Worm (Caenorhabditis elegans) whole organism, young adult: ENCODE results near the gene ckc-1.

Source experiments
- B0019.2 ChIP-seq: fragments of 200-800 bp; sonication (Bioruptor generic); conservative IDR thresholded peaks from 2 replicates; pipeline ENCODE4 v1.3.6; 2022; ENCODE audit warnings: missing genetic modification reagents, missing genetic modification characterization, missing compliant biosample characterization
- B0261.1 ChIP-seq: sonication (generic microtip); optimal IDR thresholded peaks from 2 replicates; lab custom pipeline; 2016; ENCODE audit warnings: mild to moderate bottlenecking, missing genetic modification characterization, moderate library complexity, missing compliant biosample characterization
- B0336.3 ChIP-seq: fragments of 200-800 bp; sonication (Bioruptor generic); IDR thresholded peaks from 2 replicates; pipeline ENCODE4 v1.3.6; 2022; ENCODE audit warnings: missing genetic modification characterization, missing compliant biosample characterization
- C17E4.6 ChIP-seq: fragments of 200-800 bp; sonication (Bioruptor generic); IDR thresholded peaks from 2 replicates; pipeline ENCODE4 v1.3.6; 2022; ENCODE audit warnings: missing genetic modification reagents, missing genetic modification characterization, missing compliant biosample characterization
- D2030.7 ChIP-seq: fragments of 200-800 bp; sonication (Bioruptor generic); IDR thresholded peaks from 2 replicates; pipeline ENCODE4 v1.3.6; 2022; ENCODE audit warnings: missing genetic modification reagents, missing genetic modification characterization, missing compliant biosample characterization
- F10E7.11 ChIP-seq: sonication (generic microtip); optimal IDR thresholded peaks from 2 replicates; lab custom pipeline; 2017; ENCODE audit warnings: mild to moderate bottlenecking, missing genetic modification characterization, moderate library complexity, missing compliant biosample characterization
- F23B12.7 ChIP-seq: sonication (generic microtip); optimal IDR thresholded peaks from 2 replicates; lab custom pipeline; 2017; ENCODE audit warnings: missing genetic modification characterization, mild to moderate bottlenecking, missing compliant biosample characterization, antibody characterized with exemption, moderate library complexity; ENCODE audit not compliant: insufficient read depth
- F37B4.10 ChIP-seq: fragments of 200-800 bp; sonication (Bioruptor generic); IDR thresholded peaks from 2 replicates; pipeline ENCODE4 v1.3.6; 2022; ENCODE audit warnings: missing genetic modification characterization, missing compliant biosample characterization
- T26A5.8 ChIP-seq: sonication (generic microtip); optimal IDR thresholded peaks from 2 replicates; lab custom pipeline; 2016; ENCODE audit warnings: missing genetic modification characterization, missing compliant biosample characterization
- Y53F4B.3 ChIP-seq: fragments of 200-800 bp; sonication (Bioruptor generic); IDR thresholded peaks from 2 replicates; pipeline ENCODE4 v1.3.6; 2022; ENCODE audit warnings: missing genetic modification reagents, missing genetic modification characterization, missing compliant biosample characterization
- Y53G8AR.9 ChIP-seq: fragments of 200-800 bp; sonication (Bioruptor generic); conservative IDR thresholded peaks from 2 replicates; pipeline ENCODE4 v1.3.6; 2022; ENCODE audit warnings: missing genetic modification reagents, missing genetic modification characterization, missing compliant biosample characterization
- Y56A3A.18 ChIP-seq: fragments of 200-800 bp; sonication (Bioruptor generic); IDR thresholded peaks from 2 replicates; pipeline ENCODE4 v1.3.6; 2022; ENCODE audit warnings: missing genetic modification reagents, missing genetic modification characterization, missing compliant biosample characterization
- ama-1 ChIP-seq, 3 experiments: fragments of 150-350 bp in 1 of 3; sonication (generic microtip) in 2 of 3; optimal IDR thresholded peaks; 2 replicates each; lab custom pipeline; 2014 to 2018; ENCODE audit warnings: missing biosample characterization in 2 of 3, missing genetic modification characterization in 2 of 3, missing genetic modification reagents in 2 of 3
- aptf-3 ChIP-seq: fragments of 200-800 bp; sonication (Bioruptor generic); IDR thresholded peaks from 2 replicates; pipeline ENCODE4 v1.3.6; 2022; ENCODE audit warnings: missing genetic modification characterization, missing compliant biosample characterization
- athp-1 ChIP-seq: sonication (generic microtip); optimal IDR thresholded peaks from 2 replicates; lab custom pipeline; 2017; ENCODE audit warnings: mild to moderate bottlenecking, missing genetic modification characterization, missing compliant biosample characterization
- attf-3 ChIP-seq: fragments of 200-800 bp; sonication (Bioruptor generic); conservative IDR thresholded peaks from 2 replicates; pipeline ENCODE4 v1.3.6; 2022; ENCODE audit warnings: missing genetic modification reagents, missing genetic modification characterization, missing compliant biosample characterization
- attf-5 ChIP-seq: fragments of 200-800 bp; sonication (Bioruptor generic); optimal IDR thresholded peaks from 2 replicates; lab custom pipeline; 2018; ENCODE audit warnings: mild to moderate bottlenecking, missing genetic modification characterization, missing compliant biosample characterization
- ccch-3 ChIP-seq: fragments of 200-800 bp; sonication (Bioruptor generic); optimal IDR thresholded peaks from 2 replicates; lab custom pipeline; 2018; ENCODE audit warnings: mild to moderate bottlenecking, missing genetic modification characterization, missing compliant biosample characterization
- ceh-27 ChIP-seq: fragments of 200-800 bp; sonication (Bioruptor generic); optimal IDR thresholded peaks from 2 replicates; lab custom pipeline; 2018; ENCODE audit warnings: mild to moderate bottlenecking, missing genetic modification characterization, moderate library complexity, missing compliant biosample characterization
- ceh-40 ChIP-seq: fragments of 200-800 bp; sonication (Bioruptor generic); IDR thresholded peaks from 2 replicates; pipeline ENCODE4 v1.3.6; 2022; ENCODE audit warnings: missing genetic modification characterization, missing compliant biosample characterization
- die-1 ChIP-seq: sonication (generic microtip); optimal IDR thresholded peaks from 2 replicates; lab custom pipeline; 2016; ENCODE audit warnings: missing genotype, mild to moderate bottlenecking, missing genetic modification characterization, missing compliant biosample characterization
- egl-44 ChIP-seq: fragments of 200-800 bp; sonication (Bioruptor generic); IDR thresholded peaks from 2 replicates; pipeline ENCODE4 v1.3.6; 2022; ENCODE audit warnings: missing genetic modification reagents, missing genetic modification characterization, missing compliant biosample characterization
- him-1 ChIP-seq: sonication (generic microtip); optimal IDR thresholded peaks from 2 replicates; lab custom pipeline; 2016; ENCODE audit warnings: missing genotype, missing genetic modification reagents, missing genetic modification characterization, missing compliant biosample characterization
- hlh-12 ChIP-seq: sonication (generic microtip); optimal IDR thresholded peaks from 2 replicates; lab custom pipeline; 2016; ENCODE audit warnings: missing genetic modification characterization, missing compliant biosample characterization
- hmg-1.2 ChIP-seq: fragments of 200-800 bp; sonication (Bioruptor generic); IDR thresholded peaks from 2 replicates; pipeline ENCODE4 v1.3.6; 2022; ENCODE audit warnings: missing genetic modification reagents, missing genetic modification characterization, missing compliant biosample characterization
- hmg-20 ChIP-seq: fragments of 200-800 bp; sonication (Bioruptor generic); IDR thresholded peaks from 2 replicates; pipeline ENCODE4 v1.3.6; 2022; ENCODE audit warnings: missing genetic modification reagents, missing genetic modification characterization, missing compliant biosample characterization
- lin-26 ChIP-seq: fragments of 200-800 bp; sonication (Bioruptor generic); IDR thresholded peaks from 2 replicates; pipeline ENCODE4 v1.3.6; 2022; ENCODE audit warnings: missing genetic modification reagents, missing genetic modification characterization, missing compliant biosample characterization
- lin-35 ChIP-seq, 3 experiments: fragments of 150-350 bp in 2 of 3; sonication (generic microtip) in 1 of 3; optimal IDR thresholded peaks; 2 replicates each; lab custom pipeline; 2014 to 2018; ENCODE audit warnings: missing biosample characterization in 3 of 3, missing genetic modification characterization in 3 of 3, missing genetic modification reagents in 3 of 3
- lsl-1 ChIP-seq: fragments of 200-800 bp; sonication (Bioruptor generic); optimal IDR thresholded peaks from 2 replicates; lab custom pipeline; 2018; ENCODE audit warnings: mild to moderate bottlenecking, missing genetic modification characterization, moderate library complexity, missing compliant biosample characterization
- nhr-120 ChIP-seq: fragments of 200-800 bp; sonication (Bioruptor generic); IDR thresholded peaks from 2 replicates; pipeline ENCODE4 v1.3.6; 2022; ENCODE audit warnings: missing genetic modification characterization, missing compliant biosample characterization
- nhr-80 ChIP-seq: sonication (generic microtip); optimal IDR thresholded peaks from 2 replicates; lab custom pipeline; 2016; ENCODE audit warnings: missing genetic modification characterization, missing compliant biosample characterization
- rec-8 ChIP-seq, 2 experiments: sonication (generic microtip); optimal IDR thresholded peaks; 2 replicates each; lab custom pipeline; 2016; ENCODE audit warnings: mild to moderate bottlenecking in 2 of 2, missing genetic modification characterization in 2 of 2, missing genetic modification reagents in 2 of 2, missing genotype in 2 of 2, missing biosample characterization in 1 of 2, missing compliant biosample characterization in 1 of 2, moderate library complexity in 1 of 2
- sea-2 ChIP-seq: fragments of 200-800 bp; sonication (Bioruptor generic); IDR thresholded peaks from 2 replicates; pipeline ENCODE4 v1.3.6; 2022; ENCODE audit warnings: missing genetic modification characterization, missing compliant biosample characterization
- snpc-1.1 ChIP-seq: sonication (generic microtip); optimal IDR thresholded peaks from 2 replicates; lab custom pipeline; 2017; ENCODE audit warnings: missing genetic modification characterization, mild to moderate bottlenecking, missing compliant biosample characterization, antibody characterized with exemption, moderate library complexity, missing genotype, missing genetic modification reagents; ENCODE audit not compliant: insufficient read depth
- tbp1 ChIP-seq: fragments of 200-800 bp; sonication (Bioruptor generic); optimal IDR thresholded peaks from 2 replicates; lab custom pipeline; 2018; ENCODE audit warnings: mild to moderate bottlenecking, missing genetic modification characterization, missing compliant biosample characterization
- tbx-9 ChIP-seq: sonication (generic microtip); optimal IDR thresholded peaks from 2 replicates; lab custom pipeline; 2016; ENCODE audit warnings: borderline replicate concordance, missing genetic modification characterization, inconsistent platforms, missing compliant biosample characterization
- zfh-2 ChIP-seq: fragments of 200-800 bp; sonication (Bioruptor generic); conservative IDR thresholded peaks from 2 replicates; pipeline ENCODE4 v1.3.6; 2022; ENCODE audit warnings: missing genetic modification reagents, missing genetic modification characterization, missing compliant biosample characterization
- ztf-22 ChIP-seq: fragments of 200-800 bp; sonication (Bioruptor generic); optimal IDR thresholded peaks from 2 replicates; lab custom pipeline; 2018; ENCODE audit warnings: mild to moderate bottlenecking, missing genetic modification characterization, moderate library complexity, missing compliant biosample characterization

The ckc-1 gene

ce11 chrX:3618842-3619241, 42.4 kb downstream of the ckc-1 start:
- no peak for TF ChIP-seq nhr-120
- TF ChIP-seq nhr-80 (tag; lab: Kevin White, UChicago): no peak
- no peak for TF ChIP-seq Y53G8AR.9 (GFP tag; lab: Robert Waterston, UW)
- TF ChIP-seq D2030.7 (GFP tag; lab: Robert Waterston, UW): no peak
- no peak for TF ChIP-seq attf-5 (GFP tag; lab: Kevin White, UChicago)
- TF ChIP-seq tbx-9 (tag; lab: Kevin White, UChicago): no peak
- TF ChIP-seq hmg-1.2 (GFP tag; lab: Robert Waterston, UW): no peak
- no peak for TF ChIP-seq hmg-20 (GFP tag; lab: Robert Waterston, UW)
- TF ChIP-seq ztf-22 (GFP tag; lab: Kevin White, UChicago): no peak
- TF ChIP-seq T26A5.8 (tag; lab: Kevin White, UChicago): no peak
- TF ChIP-seq athp-1 (tag; lab: Kevin White, UChicago): no peak
- no peak for TF ChIP-seq ceh-40 (GFP tag; lab: Robert Waterston, UW)
- no peak for TF ChIP-seq attf-3 (GFP tag; lab: Robert Waterston, UW)
- no peak for TF ChIP-seq lin-26 (GFP tag; lab: Robert Waterston, UW)
- TF ChIP-seq B0336.3 (GFP tag; lab: Robert Waterston, UW): no peak
- TF ChIP-seq die-1 (tag; lab: Kevin White, UChicago): no peak

- TF ChIP-seq tbp1 (no peak), rec-8 (tag; optimal IDR thresholded peaks at IDR 0.05; lab: Kevin White, UChicago) (no peak), C17E4.6 (no peak), Y56A3A.18 (GFP tag; lab: Robert Waterston, UW) (no peak), lsl-1 (GFP tag; lab: Kevin White, UChicago) (no peak), hmg-1.2 (GFP tag; lab: Robert Waterston, UW) (no peak), tbx-9 (tag; lab: Kevin White, UChicago) (no peak), egl-44 (GFP tag; lab: Robert Waterston, UW) (no peak), him-1 (tag; lab: Kevin White, UChicago) (no peak), ama-1 (optimal IDR thresholded peaks at IDR 0.05; lab: Kevin White, UChicago) (no peak), ama-1 (GFP tag; optimal IDR thresholded peaks at IDR 0.05; lab: Kevin White, UChicago) (no peak), F10E7.11 (no peak), Y53F4B.3 (no peak), T26A5.8 (tag; lab: Kevin White, UChicago) (no peak), B0261.1 (no peak), hlh-12 (tag; lab: Kevin White, UChicago) (no peak), die-1 (tag; lab: Kevin White, UChicago) (no peak), aptf-3 (GFP tag; lab: Robert Waterston, UW) (no peak), F37B4.10 (GFP tag; lab: Robert Waterston, UW) (no peak), B0019.2 (no peak)
- TF ChIP-seq, all 124 proteins: peak for 0
These were observed 46.8 kb downstream of the ckc-1 start, which contains the start of gene C18B2.2 for ce11 chrX:3623162-3623561. Gene C18B2.2, plus strand, starts transcription at chrX:3623462.

ce11 chrX:3625599-3625998, 49.2 kb downstream of the ckc-1 start:
- TF ChIP-seq ceh-27: no peak
- no peak for TF ChIP-seq tbp1
- TF ChIP-seq ccch-3 (GFP tag; lab: Kevin White, UChicago): no peak
- TF ChIP-seq attf-3 (GFP tag; lab: Robert Waterston, UW): no peak
- no peak for TF ChIP-seq zfh-2
- TF ChIP-seq T26A5.8 (tag; lab: Kevin White, UChicago): no peak
- no peak for TF ChIP-seq ztf-22 (GFP tag; lab: Kevin White, UChicago)
- no peak for TF ChIP-seq hmg-1.2 (GFP tag; lab: Robert Waterston, UW)
- TF ChIP-seq lin-35 (GFP tag; optimal IDR thresholded peaks at IDR 0.05; lab: Kevin White, UChicago): no peak
- TF ChIP-seq snpc-1.1 (tag; lab: Kevin White, UChicago): no peak
- no peak for TF ChIP-seq sea-2 (GFP tag; lab: Robert Waterston, UW)
- TF ChIP-seq F23B12.7 (tag; lab: Kevin White, UChicago): no peak
